Worm (Caenorhabditis elegans): ENCODE data around the gene gcy-15.

- TF ChIP-seq ceh-58 (GFP tag; IDR thresholded peaks at IDR 0.05) (no peak), ztf-3 (GFP tag; optimal IDR thresholded peaks at IDR 0.05) (no peak), gei-17 (GFP tag; optimal IDR thresholded peaks at IDR 0.05) (no peak), lin-54 (GFP tag; optimal IDR thresholded peaks at IDR 0.05) (no peak), madf-8 (GFP tag; conservative IDR thresholded peaks at IDR 0.05) (no peak), Y53G8AR.9 (GFP tag; conservative IDR thresholded peaks at IDR 0.05) (no peak), F37B4.10 (GFP tag; IDR thresholded peaks at IDR 0.05) (no peak), akir-1 (GFP tag; optimal IDR thresholded peaks at IDR 0.05) (no peak), unc-62 (GFP tag; optimal IDR thresholded peaks at IDR 0.05) (no peak), D2030.7 (GFP tag; IDR thresholded peaks at IDR 0.05) (no peak), Y67H2A.10 (GFP tag; conservative IDR thresholded peaks at IDR 0.05) (no peak), Y53F4B.3 (GFP tag; IDR thresholded peaks at IDR 0.05) (no peak)
Measured at ce11 chrII:3244070-3244469, 47.2 kb upstream of the gcy-15 start, which contains the start of gene C17F4.12.
